Worm (Caenorhabditis elegans): ENCODE results near the gene tni-3.

DNA sequence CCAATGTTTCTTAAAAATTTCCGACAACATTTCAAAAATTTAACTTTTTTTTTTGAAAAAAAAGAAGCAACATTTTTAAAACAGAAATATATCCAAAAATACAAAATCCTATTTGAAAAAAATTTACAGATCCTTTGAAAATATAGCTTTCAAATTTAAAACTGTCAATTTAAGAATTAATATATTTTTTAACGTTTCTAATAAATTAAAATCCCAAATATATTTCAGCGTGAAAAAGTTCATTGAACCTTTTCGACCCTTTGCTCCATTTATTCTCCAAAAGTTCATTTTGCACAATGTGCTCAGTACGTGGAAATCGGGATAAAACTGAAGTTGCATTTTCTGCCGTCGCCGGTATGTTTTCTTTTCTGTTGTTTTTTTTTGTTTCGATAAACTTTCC lies 2.1 kb downstream of the tni-3 start, which contains the start of gene phy-3:
- TF ChIP-seq ama-1 (optimal IDR thresholded peaks at IDR 0.05) (no peak), nhr-12 (tag; optimal IDR thresholded peaks at IDR 0.05) (no peak), blmp-1 (tag; optimal IDR thresholded peaks at IDR 0.05; ENCODE audit: insufficient read depth) (no peak), dmd-4 (tag; optimal IDR thresholded peaks at IDR 0.05) (no peak), elt-3 (tag; optimal IDR thresholded peaks at IDR 0.05) (no peak), sem-4 (tag; optimal IDR thresholded peaks at IDR 0.05) (no peak), ZK546.5 (tag; optimal IDR thresholded peaks at IDR 0.05) (no peak), lin-39 (tag; optimal IDR thresholded peaks at IDR 0.05) (no peak), snpc-4 (tag; optimal IDR thresholded peaks at IDR 0.05) (no peak), gmeb-1 (tag; optimal IDR thresholded peaks at IDR 0.05) (no peak), ceh-82 (tag; optimal IDR thresholded peaks at IDR 0.05) (no peak), mab-5 (tag; optimal IDR thresholded peaks at IDR 0.05) (no peak), egl-27 (tag; optimal IDR thresholded peaks at IDR 0.05) (no peak), unc-55 (GFP tag; optimal IDR thresholded peaks at IDR 0.05) (no peak)

All from whole organism, L2 larva.